Worm (Caenorhabditis elegans): ENCODE data around the gene lgc-12.

ce11 chrIII:7526974-7527466, 35.0 kb upstream of the lgc-12 start:
- TF ChIP-seq dmd-4 (tag; optimal IDR thresholded peaks at IDR 0.05) (no peak), nhr-25 (tag; optimal IDR thresholded peaks at IDR 0.05) (no peak), unc-62 (GFP tag; optimal IDR thresholded peaks at IDR 0.05) (no peak), nhr-12 (tag; optimal IDR thresholded peaks at IDR 0.05) (no peak), zag-1 (tag; optimal IDR thresholded peaks at IDR 0.05) (no peak), snpc-4 (tag; optimal IDR thresholded peaks at IDR 0.05) (no peak), ama-1 (optimal IDR thresholded peaks at IDR 0.05) (no peak)

Measured in whole organism, L2 larva.